Fruit fly (Drosophila melanogaster): Measurements from ENCODE around the gene PH4alphaMP.

PH4alphaMP gene

dm6 chr3R:30450224-30450623 is 45.7 kb downstream of the PH4alphaMP start (continued):
- TF ChIP-seq PHDP (tag; optimal IDR thresholded peaks at IDR 0.05): peak; percentile 85
- TF ChIP-seq Antp (GFP tag; optimal IDR thresholded peaks at IDR 0.05): peak; percentile 72
- TF ChIP-seq CG42726 (GFP tag; IDR thresholded peaks at IDR 0.05; ENCODE audit: partially characterized antibody): no peak
- TF ChIP-seq CG3726 (GFP tag; IDR thresholded peaks at IDR 0.05): peak; percentile 89
- TF ChIP-seq CG8089 (GFP tag; optimal IDR thresholded peaks at IDR 0.05): peak; percentile 81
- TF ChIP-seq CG2712 (tag; optimal IDR thresholded peaks at IDR 0.05): peak; percentile 35
- TF ChIP-seq CG17568 (GFP tag; optimal IDR thresholded peaks at IDR 0.05): peak; percentile 82
- no peak for TF ChIP-seq hkb (optimal IDR thresholded peaks at IDR 0.05)
- TF ChIP-seq hkb (GFP tag; IDR thresholded peaks at IDR 0.05): peak; percentile 93
- no peak for TF ChIP-seq h (optimal IDR thresholded peaks at IDR 0.05)
- peak; percentile 62; the same call in 2 of the 3 replicates for TF ChIP-seq Mrtf (GFP tag; IDR thresholded peaks at IDR 0.05)
- no peak for TF ChIP-seq CG8478 (optimal IDR thresholded peaks at IDR 0.05)
- TF ChIP-seq Dp (GFP tag; optimal IDR thresholded peaks at IDR 0.05): no peak
- peak; percentile 29 for TF ChIP-seq CG7839 (tag; optimal IDR thresholded peaks at IDR 0.05)
- TF ChIP-seq CG1602 (GFP tag; optimal IDR thresholded peaks at IDR 0.05): peak; percentile 69
- TF ChIP-seq fd64A (GFP tag; optimal IDR thresholded peaks at IDR 0.05): peak; percentile 79
- peak; percentile 63 for TF ChIP-seq cato (GFP tag; optimal IDR thresholded peaks at IDR 0.05; ENCODE audit: borderline replicate concordance)
- no peak for TF ChIP-seq sima (GFP tag; optimal IDR thresholded peaks at IDR 0.05)
- TF ChIP-seq YL-1 (GFP tag; optimal IDR thresholded peaks at IDR 0.05): peak; percentile 80
- TF ChIP-seq BEAF-32 (GFP tag; optimal IDR thresholded peaks at IDR 0.05): no peak
- TF ChIP-seq CG7556 (GFP tag; optimal IDR thresholded peaks at IDR 0.05): peak; percentile 57
- TF ChIP-seq pan (optimal IDR thresholded peaks at IDR 0.05): no peak
- TF ChIP-seq pan (GFP tag; optimal IDR thresholded peaks at IDR 0.05 in 1 of 2, IDR thresholded peaks at IDR 0.05 in 1 of 2): peak in 1 of 2 experiments; percentile 86
- TF ChIP-seq CG9215 (GFP tag; IDR thresholded peaks at IDR 0.05): no peak
- TF ChIP-seq Poxn (GFP tag; IDR thresholded peaks at IDR 0.05): peak; percentile 47; the same call in 1 of the 2 replicates
- TF ChIP-seq CG4730 (GFP tag; IDR thresholded peaks at IDR 0.05): no peak; the same call in 1 of the 2 replicates
- TF ChIP-seq CG1603 (tag; optimal IDR thresholded peaks at IDR 0.05): peak; percentile 59
- TF ChIP-seq her (GFP tag; optimal IDR thresholded peaks at IDR 0.05): peak; percentile 79
- TF ChIP-seq gsb (GFP tag; IDR thresholded peaks at IDR 0.05): peak; percentile 70
- TF ChIP-seq CG6813 (GFP tag; optimal IDR thresholded peaks at IDR 0.05): peak; percentile 89
- TF ChIP-seq CG10147 (GFP tag; optimal IDR thresholded peaks at IDR 0.05): peak; percentile 18
- no peak for TF ChIP-seq run (tag; optimal IDR thresholded peaks at IDR 0.05)
- peak; percentile 17 for TF ChIP-seq Fer2 (tag; optimal IDR thresholded peaks at IDR 0.05)
- peak; percentile 88 for TF ChIP-seq Vsx1 (GFP tag; optimal IDR thresholded peaks at IDR 0.05)
- peak; percentile 33 for TF ChIP-seq chn (GFP tag; optimal IDR thresholded peaks at IDR 0.05)
- no peak for TF ChIP-seq Doc2 (GFP tag; IDR thresholded peaks at IDR 0.05)
- peak; percentile 82 for TF ChIP-seq Side (GFP tag; optimal IDR thresholded peaks at IDR 0.05)
- TF ChIP-seq HLH54F (GFP tag; optimal IDR thresholded peaks at IDR 0.05): peak; percentile 37
- TF ChIP-seq kah (GFP tag; optimal IDR thresholded peaks at IDR 0.05): peak; percentile 64
- peak; percentile 31 for TF ChIP-seq CG10543 (GFP tag; optimal IDR thresholded peaks at IDR 0.05)
- peak; percentile 45; the same call in 1 of the 3 replicates for TF ChIP-seq dysf (GFP tag; IDR thresholded peaks at IDR 0.05)
- TF ChIP-seq nerfin-1 (tag; optimal IDR thresholded peaks at IDR 0.05): peak; percentile 47
- TF ChIP-seq bbx (GFP tag; IDR thresholded peaks at IDR 0.05; ENCODE audit: partially characterized antibody): no peak
- TF ChIP-seq sqz (GFP tag; optimal IDR thresholded peaks at IDR 0.05): peak; percentile 58
- no peak for TF ChIP-seq Dip2 (GFP tag; IDR thresholded peaks at IDR 0.05)
- TF ChIP-seq pfk (GFP tag; optimal IDR thresholded peaks at IDR 0.05): peak; percentile 56
- TF ChIP-seq CG16815 (GFP tag; optimal IDR thresholded peaks at IDR 0.05): peak; percentile 20
- peak; percentile 48 for TF ChIP-seq CG10565 (GFP tag; optimal IDR thresholded peaks at IDR 0.05)
- no peak for TF ChIP-seq D19B (GFP tag; optimal IDR thresholded peaks at IDR 0.05)
- peak; percentile 79 for TF ChIP-seq CG12942 (GFP tag; optimal IDR thresholded peaks at IDR 0.05)
- TF ChIP-seq Ets65A (GFP tag): no peak
- TF ChIP-seq CG15514 (GFP tag; optimal IDR thresholded peaks at IDR 0.05): peak; percentile 75
